Worm (Caenorhabditis elegans) whole organism, L3 larva: Measurements from ENCODE around the gene cest-5.1.
A peak's percentile ranks its signal among the peaks of the same experiment; 100 is the strongest.

Source experiments
- R02D3.7 ChIP-seq: fragments of 150-350 bp; optimal IDR thresholded peaks from 2 replicates; lab custom pipeline; 2014; ENCODE audit warnings: missing biosample characterization, missing genetic modification characterization
- aly-2 ChIP-seq: fragments of 150-350 bp; optimal IDR thresholded peaks from 2 replicates; lab custom pipeline; 2014; ENCODE audit warnings: missing biosample characterization, missing genetic modification characterization
- ceh-28 ChIP-seq: fragments of 150-350 bp; optimal IDR thresholded peaks from 2 replicates; lab custom pipeline; 2014; ENCODE audit warnings: missing biosample characterization, missing genetic modification reagents, missing genetic modification characterization
- ceh-82 ChIP-seq: fragments of 150-350 bp; optimal IDR thresholded peaks from 2 replicates; lab custom pipeline; 2014; ENCODE audit warnings: missing biosample characterization, missing genetic modification characterization
- daf-12 ChIP-seq: fragments of 150-350 bp; optimal IDR thresholded peaks from 2 replicates; lab custom pipeline; 2014; ENCODE audit warnings: missing biosample characterization, missing genetic modification reagents, missing genetic modification characterization
- egl-27 ChIP-seq: sonication (generic microtip); optimal IDR thresholded peaks from 4 replicates; lab custom pipeline; 2017; ENCODE audit warnings: missing biosample characterization, missing genetic modification reagents, missing genetic modification characterization
- egl-5 ChIP-seq: fragments of 150-350 bp; optimal IDR thresholded peaks from 2 replicates; lab custom pipeline; 2017; ENCODE audit warnings: missing biosample characterization, missing genetic modification reagents, missing genetic modification characterization, inconsistent platforms
- elt-2 ChIP-seq: sonication (generic microtip); optimal IDR thresholded peaks from 2 replicates; lab custom pipeline; 2016; ENCODE audit warnings: missing genetic modification reagents, mild to moderate bottlenecking, missing genetic modification characterization, missing compliant biosample characterization
- elt-3 ChIP-seq, 3 experiments: fragments of 150-350 bp in 1 of 3; sonication (generic microtip) in 2 of 3; optimal IDR thresholded peaks; 2 replicates in 2 of 3; 4 replicates in 1 of 3; lab custom pipeline; 2014 to 2017; ENCODE audit warnings: missing biosample characterization in 3 of 3, missing genetic modification characterization in 3 of 3
- eor-1 ChIP-seq, 2 experiments: fragments of 150-350 bp; optimal IDR thresholded peaks; 2 replicates each; lab custom pipeline; 2014 to 2018; ENCODE audit warnings: missing biosample characterization in 2 of 2, missing genetic modification characterization in 2 of 2
- fkh-10 ChIP-seq: sonication (generic microtip); optimal IDR thresholded peaks from 2 replicates; lab custom pipeline; 2017; ENCODE audit warnings: missing biosample characterization, missing genetic modification reagents, missing genetic modification characterization
- fkh-2 ChIP-seq: fragments of 150-350 bp; optimal IDR thresholded peaks from 2 replicates; lab custom pipeline; 2014; ENCODE audit warnings: missing biosample characterization, missing genetic modification reagents, missing genetic modification characterization
- fos-1 ChIP-seq: fragments of 150-350 bp; optimal IDR thresholded peaks from 2 replicates; lab custom pipeline; 2014; ENCODE audit warnings: missing biosample characterization, missing genetic modification characterization
- hmg-11 ChIP-seq: sonication (generic microtip); optimal IDR thresholded peaks from 2 replicates; lab custom pipeline; 2016; ENCODE audit warnings: missing genetic modification characterization, missing compliant biosample characterization
- jun-1 ChIP-seq: fragments of 150-350 bp; optimal IDR thresholded peaks from 2 replicates; lab custom pipeline; 2014; ENCODE audit warnings: missing biosample characterization, missing genetic modification reagents, missing genetic modification characterization
- lin-15B ChIP-seq: fragments of 150-350 bp; optimal IDR thresholded peaks from 2 replicates; lab custom pipeline; 2014; ENCODE audit warnings: missing biosample characterization, missing genetic modification characterization
- lin-39 ChIP-seq: fragments of 150-350 bp; optimal IDR thresholded peaks from 2 replicates; lab custom pipeline; 2018; ENCODE audit warnings: missing biosample characterization, missing genetic modification reagents, missing genetic modification characterization
- lsy-12 ChIP-seq: sonication (generic microtip); optimal IDR thresholded peaks from 2 replicates; lab custom pipeline; 2016; ENCODE audit warnings: mild to moderate bottlenecking, missing genetic modification characterization, missing compliant biosample characterization
- mdl-1 ChIP-seq: fragments of 150-350 bp; optimal IDR thresholded peaks from 2 replicates; lab custom pipeline; 2014; ENCODE audit warnings: missing biosample characterization, missing genetic modification characterization
- mml-1 ChIP-seq: fragments of 150-350 bp; sonication (generic microtip); optimal IDR thresholded peaks from 3 replicates; lab custom pipeline; 2014; ENCODE audit warnings: missing biosample characterization, missing genetic modification characterization
- nfya-1 ChIP-seq: sonication (generic microtip); optimal IDR thresholded peaks from 2 replicates; lab custom pipeline; 2017; ENCODE audit warnings: missing genetic modification characterization, mild to moderate bottlenecking, missing compliant biosample characterization, antibody characterized with exemption, moderate library complexity; ENCODE audit not compliant: insufficient read depth
- nhr-11 ChIP-seq: fragments of 150-350 bp; optimal IDR thresholded peaks from 2 replicates; lab custom pipeline; 2014; ENCODE audit warnings: missing biosample characterization, missing genetic modification characterization
- nhr-12 ChIP-seq: fragments of 150-350 bp; optimal IDR thresholded peaks from 2 replicates; lab custom pipeline; 2014; ENCODE audit warnings: missing biosample characterization, missing genetic modification characterization
- nhr-23 ChIP-seq: fragments of 150-350 bp; optimal IDR thresholded peaks from 2 replicates; lab custom pipeline; 2014; ENCODE audit warnings: missing biosample characterization, missing genetic modification reagents, missing genetic modification characterization
- nhr-25 ChIP-seq: sonication (generic microtip); optimal IDR thresholded peaks from 2 replicates; lab custom pipeline; 2017; ENCODE audit warnings: missing biosample characterization, missing genetic modification characterization
- nhr-43 ChIP-seq: sonication (generic microtip); optimal IDR thresholded peaks from 2 replicates; lab custom pipeline; 2016; ENCODE audit warnings: mild to moderate bottlenecking, missing genetic modification characterization, missing compliant biosample characterization; ENCODE audit not compliant: poor library complexity, severe bottlenecking
- nhr-67 ChIP-seq: fragments of 150-350 bp; optimal IDR thresholded peaks from 2 replicates; lab custom pipeline; 2014; ENCODE audit warnings: missing biosample characterization, missing genetic modification characterization
- nhr-76 ChIP-seq: fragments of 150-350 bp; sonication (generic microtip); optimal IDR thresholded peaks from 5 replicates; lab custom pipeline; 2014; ENCODE audit warnings: missing biosample characterization, missing genetic modification characterization
- nhr-77 ChIP-seq: fragments of 150-350 bp; optimal IDR thresholded peaks from 2 replicates; lab custom pipeline; 2014; ENCODE audit warnings: missing biosample characterization, missing genetic modification characterization
- pha-4 ChIP-seq: fragments of 150-350 bp; optimal IDR thresholded peaks from 2 replicates; lab custom pipeline; 2014; ENCODE audit warnings: missing biosample characterization, missing genetic modification reagents, missing genetic modification characterization
- pqm-1 ChIP-seq: fragments of 150-350 bp; optimal IDR thresholded peaks from 2 replicates; lab custom pipeline; 2017; ENCODE audit warnings: missing biosample characterization, missing genetic modification characterization, inconsistent platforms
- sea-2 ChIP-seq: fragments of 150-350 bp; sonication (generic microtip); optimal IDR thresholded peaks from 4 replicates; lab custom pipeline; 2014; ENCODE audit warnings: missing biosample characterization, missing genetic modification reagents, missing genetic modification characterization
- skn-1 ChIP-seq: fragments of 150-350 bp; optimal IDR thresholded peaks from 2 replicates; lab custom pipeline; 2014; ENCODE audit warnings: missing biosample characterization, missing genetic modification characterization
- snpc-4 ChIP-seq: fragments of 150-350 bp; optimal IDR thresholded peaks from 2 replicates; lab custom pipeline; 2014; ENCODE audit warnings: missing biosample characterization, missing genetic modification characterization
- tbx-2 ChIP-seq: sonication (generic microtip); optimal IDR thresholded peaks from 2 replicates; lab custom pipeline; 2016; ENCODE audit warnings: mild to moderate bottlenecking, missing genetic modification characterization, missing compliant biosample characterization
- zag-1 ChIP-seq: fragments of 150-350 bp; optimal IDR thresholded peaks from 2 replicates; lab custom pipeline; 2014; ENCODE audit warnings: missing biosample characterization, missing genetic modification characterization
- ztf-11 ChIP-seq: fragments of 150-350 bp; optimal IDR thresholded peaks from 2 replicates; lab custom pipeline; 2014; ENCODE audit warnings: missing biosample characterization, missing genetic modification characterization
- ztf-4 ChIP-seq: fragments of 150-350 bp; optimal IDR thresholded peaks from 2 replicates; lab custom pipeline; 2014; ENCODE audit warnings: missing biosample characterization, missing genetic modification characterization

cest-5.1 gene

ce11 chrIV:6585397-6585921 lies 46.1 kb downstream of the cest-5.1 start, which contains the start of the genes F38A5.2 and dnj-11:
TSS of gene F38A5.2 (minus strand) at chrIV:6585400.
TSS of gene dnj-11 (plus strand) at chrIV:6585871.
- TF ChIP-seq hmg-11 (tag; lab: Kevin White, UChicago) (peak; percentile 76), jun-1 (tag; lab: Kevin White, UChicago) (peak; percentile 34), nhr-77 (tag; lab: Kevin White, UChicago) (no peak), nfya-1 (tag; lab: Kevin White, UChicago) (peak; percentile 86), nhr-12 (tag; lab: Kevin White, UChicago) (no peak), pqm-1 (tag; lab: Kevin White, UChicago) (peak; percentile 62), R02D3.7 (tag; lab: Kevin White, UChicago) (peak; percentile 68), nhr-43 (tag; lab: Kevin White, UChicago) (peak; percentile 69), lsy-12 (peak; percentile 27), pha-4 (peak; percentile 97), aly-2 (tag; lab: Kevin White, UChicago) (no peak), daf-12 (tag; lab: Kevin White, UChicago) (no peak), egl-5 (peak; percentile 71), fkh-10 (GFP tag; lab: Kevin White, UChicago) (peak; percentile 44), zag-1 (tag; lab: Kevin White, UChicago) (no peak), tbx-2 (tag; lab: Kevin White, UChicago) (no peak), snpc-4 (tag; lab: Kevin White, UChicago) (peak; percentile 82), fos-1 (tag; lab: Kevin White, UChicago) (no peak), egl-27 (no peak), ztf-4 (tag; lab: Kevin White, UChicago) (no peak), ceh-28 (tag; lab: Kevin White, UChicago) (peak; percentile 18), ceh-82 (tag; lab: Kevin White, UChicago) (no peak), skn-1 (tag; lab: Kevin White, UChicago) (peak; percentile 83), sea-2 (GFP tag; lab: Kevin White, UChicago) (no peak), ztf-11 (tag; lab: Kevin White, UChicago) (no peak), mdl-1 (tag; lab: Kevin White, UChicago) (no peak), lin-39 (tag; lab: Kevin White, UChicago) (peak; percentile 64), fkh-2 (tag; lab: Kevin White, UChicago) (no peak), elt-2 (tag; lab: Kevin White, UChicago) (peak; percentile 28), mml-1 (tag; lab: Kevin White, UChicago) (no peak), lin-15B (tag; lab: Kevin White, UChicago) (peak; percentile 94), nhr-23 (peak; percentile 85), nhr-25 (tag; lab: Kevin White, UChicago) (peak; percentile 89)

- TF ChIP-seq jun-1 (tag; lab: Kevin White, UChicago): no peak
- no peak for TF ChIP-seq skn-1 (tag; lab: Kevin White, UChicago)
- no peak for TF ChIP-seq egl-27
- no peak for TF ChIP-seq lin-15B (tag; lab: Kevin White, UChicago)
- no peak for TF ChIP-seq nhr-76
- no peak for TF ChIP-seq hmg-11 (tag; lab: Kevin White, UChicago)
- no peak for TF ChIP-seq aly-2 (tag; lab: Kevin White, UChicago)
- TF ChIP-seq zag-1 (tag; lab: Kevin White, UChicago): no peak
- no peak for TF ChIP-seq nhr-43 (tag; lab: Kevin White, UChicago)
- no peak for TF ChIP-seq nhr-11 (tag; lab: Kevin White, UChicago)
- TF ChIP-seq egl-5: no peak
Measured at ce11 chrIV:6582604-6583003, 49.0 kb downstream of the cest-5.1 start, which contains the start of gene odr-8. TSS of gene odr-8 (minus strand) at chrIV:6582704.

DNA sequence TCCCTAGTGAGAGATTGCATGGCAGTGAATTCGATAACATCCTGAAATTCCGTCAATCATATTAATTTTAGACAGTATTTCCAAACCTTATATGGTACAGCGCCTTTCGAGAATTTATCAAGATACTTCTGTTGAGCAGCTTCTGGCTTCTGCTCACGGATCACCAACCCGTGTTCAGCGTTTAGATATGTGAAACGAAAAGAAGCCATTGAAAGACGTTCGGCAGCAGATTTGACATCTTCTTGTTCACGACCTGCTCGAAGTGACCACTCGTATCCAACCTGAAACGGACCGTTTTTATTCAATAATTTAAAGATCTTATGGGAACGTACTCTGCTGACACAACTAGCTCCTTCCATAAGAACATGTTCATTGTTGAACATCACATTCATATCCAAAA lies 49.9 kb downstream of the cest-5.1 start:
- TF ChIP-seq egl-5 (no peak), lin-15B (tag; lab: Kevin White, UChicago) (no peak), eor-1 (tag; optimal IDR thresholded peaks at IDR 0.05; lab: Kevin White, UChicago) (no peak), nhr-67 (tag; lab: Kevin White, UChicago) (no peak), fkh-10 (GFP tag; lab: Kevin White, UChicago) (no peak), lin-39 (tag; lab: Kevin White, UChicago) (no peak), jun-1 (tag; lab: Kevin White, UChicago) (no peak), daf-12 (tag; lab: Kevin White, UChicago) (no peak), sea-2 (GFP tag; lab: Kevin White, UChicago) (no peak), pha-4 (no peak), nhr-43 (tag; lab: Kevin White, UChicago) (no peak), hmg-11 (tag; lab: Kevin White, UChicago) (no peak), lsy-12 (no peak), nhr-12 (tag; lab: Kevin White, UChicago) (no peak), snpc-4 (tag; lab: Kevin White, UChicago) (no peak), fos-1 (tag; lab: Kevin White, UChicago) (no peak), elt-3 (tag; optimal IDR thresholded peaks at IDR 0.05; lab: Kevin White, UChicago) (no peak), R02D3.7 (tag; lab: Kevin White, UChicago) (no peak)
